Worm (Caenorhabditis elegans) whole organism, L2 larva: Measurements from ENCODE around the gene T12A7.9.

Experiments
- C34F6.9 ChIP-seq: fragments of 150-350 bp; optimal IDR thresholded peaks from 2 replicates; lab custom pipeline; 2014; ENCODE audit warnings: missing biosample characterization, missing genetic modification characterization
- F13H6.1 ChIP-seq: sonication (generic microtip); optimal IDR thresholded peaks from 2 replicates; lab custom pipeline; 2016; ENCODE audit warnings: missing genetic modification characterization, missing compliant biosample characterization
- R02D3.7 ChIP-seq: fragments of 150-350 bp; optimal IDR thresholded peaks from 2 replicates; lab custom pipeline; 2014; ENCODE audit warnings: missing biosample characterization, missing genetic modification characterization
- Y55F3AM.14 ChIP-seq: fragments of 200-800 bp; sonication (Bioruptor generic); optimal IDR thresholded peaks from 2 replicates; lab custom pipeline; 2018; ENCODE audit warnings: mild to moderate bottlenecking, missing genetic modification characterization, missing compliant biosample characterization
- ZK546.5 ChIP-seq: sonication (generic microtip); optimal IDR thresholded peaks from 2 replicates; lab custom pipeline; 2017; ENCODE audit warnings: missing biosample characterization, missing genetic modification characterization
- alr-1 ChIP-seq: fragments of 150-350 bp; optimal IDR thresholded peaks from 2 replicates; lab custom pipeline; 2014; ENCODE audit warnings: missing biosample characterization, missing genetic modification characterization
- aly-2 ChIP-seq: fragments of 150-350 bp; optimal IDR thresholded peaks from 2 replicates; lab custom pipeline; 2014; ENCODE audit warnings: missing biosample characterization, missing genetic modification characterization
- blmp-1 ChIP-seq: sonication (generic microtip); optimal IDR thresholded peaks from 2 replicates; lab custom pipeline; 2017; ENCODE audit warnings: missing genetic modification characterization, mild to moderate bottlenecking, missing compliant biosample characterization, antibody characterized with exemption, moderate library complexity; ENCODE audit not compliant: insufficient read depth
- ceh-16 ChIP-seq: fragments of 150-350 bp; optimal IDR thresholded peaks from 2 replicates; lab custom pipeline; 2014; ENCODE audit warnings: missing biosample characterization, missing genetic modification characterization
- ceh-82 ChIP-seq: fragments of 150-350 bp; optimal IDR thresholded peaks from 2 replicates; lab custom pipeline; 2014; ENCODE audit warnings: missing biosample characterization, missing genetic modification characterization
- crh-2 ChIP-seq: sonication (generic microtip); optimal IDR thresholded peaks from 2 replicates; lab custom pipeline; 2017; ENCODE audit warnings: missing biosample characterization, missing genetic modification characterization
- egl-27 ChIP-seq: sonication (generic microtip); optimal IDR thresholded peaks from 3 replicates; lab custom pipeline; 2017; ENCODE audit warnings: missing biosample characterization, missing genetic modification reagents, missing genetic modification characterization
- elt-1 ChIP-seq: fragments of 150-350 bp; optimal IDR thresholded peaks from 2 replicates; lab custom pipeline; 2014; ENCODE audit warnings: missing biosample characterization, missing genetic modification characterization
- fos-1 ChIP-seq: fragments of 150-350 bp; optimal IDR thresholded peaks from 2 replicates; lab custom pipeline; 2014; ENCODE audit warnings: missing biosample characterization, missing genetic modification characterization
- lin-11 ChIP-seq: fragments of 150-350 bp; sonication (generic microtip); optimal IDR thresholded peaks from 2 replicates; lab custom pipeline; 2014; ENCODE audit warnings: missing biosample characterization, missing genetic modification characterization, inconsistent platforms, mixed read lengths
- lsy-2 ChIP-seq, 2 experiments: fragments of 150-350 bp in 1 of 2; sonication (generic microtip) in 1 of 2; optimal IDR thresholded peaks; 2 replicates each; lab custom pipeline; 2014 to 2017; ENCODE audit warnings: missing biosample characterization in 2 of 2, missing genetic modification characterization in 2 of 2
- mab-5 ChIP-seq: fragments of 150-350 bp; optimal IDR thresholded peaks from 2 replicates; lab custom pipeline; 2014; ENCODE audit warnings: missing biosample characterization, missing genetic modification characterization
- mdl-1 ChIP-seq, 2 experiments: fragments of 150-350 bp in 1 of 2; sonication (generic microtip) in 1 of 2; optimal IDR thresholded peaks; 2 replicates each; lab custom pipeline; 2017; ENCODE audit warnings: missing biosample characterization in 2 of 2, missing genetic modification characterization in 2 of 2
- nhr-10 ChIP-seq: sonication (generic microtip); optimal IDR thresholded peaks from 2 replicates; lab custom pipeline; 2017; ENCODE audit warnings: missing biosample characterization, missing genetic modification characterization
- nhr-11 ChIP-seq: fragments of 150-350 bp; optimal IDR thresholded peaks from 2 replicates; lab custom pipeline; 2014; ENCODE audit warnings: missing biosample characterization, missing genetic modification characterization
- nhr-12 ChIP-seq: fragments of 150-350 bp; optimal IDR thresholded peaks from 2 replicates; lab custom pipeline; 2014; ENCODE audit warnings: missing biosample characterization, missing genetic modification characterization
- nhr-129 ChIP-seq: fragments of 150-350 bp; optimal IDR thresholded peaks from 2 replicates; lab custom pipeline; 2014; ENCODE audit warnings: missing biosample characterization, missing genetic modification characterization
- nhr-21 ChIP-seq: fragments of 150-350 bp; optimal IDR thresholded peaks from 2 replicates; lab custom pipeline; 2014; ENCODE audit warnings: missing biosample characterization, missing genetic modification characterization
- nhr-23 ChIP-seq: fragments of 150-350 bp; optimal IDR thresholded peaks from 2 replicates; lab custom pipeline; 2014; ENCODE audit warnings: missing biosample characterization, missing genetic modification reagents, missing genetic modification characterization
- nhr-237 ChIP-seq: fragments of 150-350 bp; optimal IDR thresholded peaks from 2 replicates; lab custom pipeline; 2014; ENCODE audit warnings: missing biosample characterization, missing genetic modification characterization
- nhr-25 ChIP-seq: fragments of 150-350 bp; sonication (generic microtip); optimal IDR thresholded peaks from 3 replicates; lab custom pipeline; 2014; ENCODE audit warnings: missing biosample characterization, missing genetic modification characterization
- nhr-6 ChIP-seq: fragments of 150-350 bp; optimal IDR thresholded peaks from 2 replicates; lab custom pipeline; 2014; ENCODE audit warnings: missing biosample characterization, missing genetic modification characterization
- nhr-77 ChIP-seq: fragments of 150-350 bp; optimal IDR thresholded peaks from 2 replicates; lab custom pipeline; 2014; ENCODE audit warnings: missing biosample characterization, missing genetic modification characterization
- peb-1 ChIP-seq: fragments of 150-350 bp; optimal IDR thresholded peaks from 2 replicates; lab custom pipeline; 2014; ENCODE audit warnings: missing biosample characterization, missing genetic modification characterization
- sma-3 ChIP-seq: sonication (generic microtip); optimal IDR thresholded peaks from 2 replicates; lab custom pipeline; 2016; ENCODE audit warnings: missing genetic modification reagents, missing genetic modification characterization, missing compliant biosample characterization
- sma-9 ChIP-seq, 2 experiments: fragments of 150-350 bp in 1 of 2; sonication (generic microtip) in 1 of 2; optimal IDR thresholded peaks; 2 replicates each; lab custom pipeline; 2014 to 2016; ENCODE audit warnings: missing genetic modification characterization in 2 of 2, mild to moderate bottlenecking in 1 of 2, missing biosample characterization in 1 of 2, missing compliant biosample characterization in 1 of 2, missing genetic modification reagents in 1 of 2, moderate library complexity in 1 of 2
- unc-39 ChIP-seq: fragments of 150-350 bp; optimal IDR thresholded peaks from 2 replicates; lab custom pipeline; 2014; ENCODE audit warnings: missing biosample characterization, missing genetic modification characterization
- unc-55 ChIP-seq: fragments of 150-350 bp; sonication (generic microtip); optimal IDR thresholded peaks from 3 replicates; lab custom pipeline; 2014; ENCODE audit warnings: missing biosample characterization, missing genetic modification reagents, missing genetic modification characterization
- unc-62 ChIP-seq: fragments of 150-350 bp; optimal IDR thresholded peaks from 2 replicates; lab custom pipeline; 2014; ENCODE audit warnings: missing biosample characterization, missing genetic modification reagents, missing genetic modification characterization
- zag-1 ChIP-seq: fragments of 150-350 bp; optimal IDR thresholded peaks from 2 replicates; lab custom pipeline; 2014; ENCODE audit warnings: missing biosample characterization, missing genetic modification characterization
- ztf-1 ChIP-seq: fragments of 200-800 bp; sonication (Bioruptor generic); conservative IDR thresholded peaks from 2 replicates; pipeline ENCODE4 v1.3.6; 2022; ENCODE audit warnings: missing genetic modification characterization, missing compliant biosample characterization
- ztf-11 ChIP-seq: sonication (generic microtip); optimal IDR thresholded peaks from 2 replicates; lab custom pipeline; 2017; ENCODE audit warnings: missing biosample characterization, missing genetic modification characterization
- ztf-4 ChIP-seq: fragments of 150-350 bp; optimal IDR thresholded peaks from 2 replicates; lab custom pipeline; 2014; ENCODE audit warnings: missing biosample characterization, missing genetic modification characterization

The T12A7.9 gene

DNA sequence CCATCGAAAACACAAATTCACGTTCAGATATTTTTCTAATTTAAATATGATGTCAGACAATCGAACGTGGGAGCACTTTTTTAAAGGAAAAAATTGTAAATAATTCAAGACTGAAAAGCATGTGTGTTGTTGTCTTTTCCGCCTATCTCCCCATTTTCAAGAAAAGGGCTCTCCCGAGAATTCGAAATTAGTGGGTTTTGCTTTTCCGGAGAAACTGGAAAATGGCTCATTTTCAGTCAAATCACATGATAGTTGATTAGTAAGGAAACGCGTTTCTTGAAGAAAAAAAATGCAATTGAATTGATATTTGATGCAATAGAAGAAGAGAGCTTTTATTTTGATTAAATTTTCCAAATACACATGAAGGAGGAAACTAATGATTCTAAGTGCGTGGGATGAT is 4.0 kb upstream of the T12A7.9 start (continued):
- TF ChIP-seq unc-39 (tag; lab: Kevin White, UChicago) (no peak), ztf-11 (tag; lab: Kevin White, UChicago) (no peak), nhr-21 (tag; lab: Kevin White, UChicago) (no peak), peb-1 (tag; lab: Kevin White, UChicago) (no peak), mdl-1 (tag; optimal IDR thresholded peaks at IDR 0.05; lab: Kevin White, UChicago) (no peak), mab-5 (no peak), ztf-4 (tag; lab: Kevin White, UChicago) (no peak), nhr-129 (tag; lab: Kevin White, UChicago) (no peak), alr-1 (no peak), nhr-6 (peak; percentile 8), unc-55 (GFP tag; lab: Kevin White, UChicago) (peak; percentile 10), elt-1 (tag; lab: Kevin White, UChicago) (no peak), ceh-16 (tag; lab: Kevin White, UChicago) (no peak), sma-3 (GFP tag; lab: Kevin White, UChicago) (no peak)

DNA sequence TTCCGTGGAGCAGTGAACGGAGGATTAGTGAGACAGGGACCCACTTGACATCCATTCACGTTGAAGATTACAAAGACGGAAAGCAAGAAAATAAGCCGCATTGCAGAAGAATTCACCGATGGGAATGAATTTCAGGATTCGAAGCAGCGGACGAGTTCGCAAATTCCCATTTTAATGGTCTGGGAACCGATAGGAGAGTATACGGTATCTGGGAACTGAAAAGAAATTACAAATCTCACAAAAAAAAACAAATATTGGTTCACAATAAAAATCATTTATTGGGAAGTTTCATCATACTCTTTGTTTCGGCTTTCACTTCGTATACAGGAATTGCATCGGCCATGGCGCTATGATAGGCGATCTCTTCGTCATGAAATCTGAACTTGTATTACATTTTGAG is 804 bp downstream of the T12A7.9 start, which contains the start of gene T12A7.10:
Gene T12A7.10, minus strand, starts transcription at position 101 of the 400 bp plus-strand sequence.
- TF ChIP-seq C34F6.9 (tag; lab: Kevin White, UChicago) (no peak), ZK546.5 (tag; lab: Kevin White, UChicago) (no peak), ztf-1 (no peak), nhr-12 (tag; lab: Kevin White, UChicago) (no peak), crh-2 (no peak), nhr-77 (tag; lab: Kevin White, UChicago) (no peak), elt-1 (tag; lab: Kevin White, UChicago) (no peak), peb-1 (tag; lab: Kevin White, UChicago) (no peak), zag-1 (tag; lab: Kevin White, UChicago) (no peak), ceh-16 (tag; lab: Kevin White, UChicago) (no peak), fos-1 (tag; lab: Kevin White, UChicago) (no peak), alr-1 (no peak), nhr-237 (no peak), ztf-4 (tag; lab: Kevin White, UChicago) (no peak), nhr-23 (tag; lab: Kevin White, UChicago) (no peak), aly-2 (tag; lab: Kevin White, UChicago) (no peak), lin-11 (tag; lab: Kevin White, UChicago) (no peak), F13H6.1 (tag; lab: Kevin White, UChicago) (no peak)
- TF ChIP-seq, all 48 proteins: peak for 0

DNA sequence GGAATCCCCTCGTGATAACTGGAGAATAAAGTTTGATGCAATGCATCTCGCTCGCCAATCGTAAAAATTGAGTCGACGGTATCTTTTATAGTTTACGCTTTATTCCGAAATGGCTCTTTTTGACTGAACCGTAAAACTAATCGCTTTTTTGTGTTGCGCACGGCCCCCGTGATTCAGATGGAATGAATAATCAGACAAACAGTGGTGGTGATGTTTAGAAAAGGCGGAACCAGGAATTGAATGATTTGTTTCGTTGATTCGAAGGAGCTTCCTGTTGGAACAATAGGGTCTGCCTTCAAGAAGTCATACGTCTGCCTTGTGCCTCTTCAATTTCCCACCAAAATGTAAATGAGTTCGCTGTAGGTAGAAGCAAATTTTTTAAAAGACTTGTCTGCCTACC is 1.5 kb downstream of the T12A7.9 start, which contains the start of gene scl-18:
Gene scl-18, minus strand, starts transcription at position 101 of the 400 bp plus-strand sequence.
- no peak for TF ChIP-seq nhr-129 (tag; lab: Kevin White, UChicago)
- TF ChIP-seq, all 48 proteins: peak for 0

DNA sequence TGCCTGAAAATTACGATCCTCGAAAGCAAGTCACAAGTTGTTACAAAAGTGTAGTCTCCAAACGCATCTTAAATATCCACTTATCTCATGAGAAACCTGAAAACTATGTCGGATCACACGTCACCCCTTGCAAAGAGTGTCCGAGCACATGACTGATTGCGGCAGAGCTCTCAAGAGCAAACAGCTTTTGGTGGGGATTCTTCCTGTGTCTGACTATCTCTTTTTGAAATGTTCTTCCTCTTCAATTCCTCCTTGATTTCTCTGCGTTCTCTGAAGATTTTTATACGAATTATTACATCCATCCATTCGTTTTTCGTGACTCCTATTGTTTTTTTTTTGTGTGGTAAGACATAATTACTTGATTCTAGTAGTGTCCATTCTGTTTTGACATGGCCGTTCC is 7.0 kb downstream of the T12A7.9 start, which contains the start of gene T12A7.6:
Gene T12A7.6, plus strand, starts transcription at position 369 of the 400 bp plus-strand sequence.
- TF ChIP-seq Y55F3AM.14 (GFP tag; lab: Kevin White, UChicago) (no peak), F13H6.1 (tag; lab: Kevin White, UChicago) (peak; percentile 70), nhr-23 (tag; lab: Kevin White, UChicago) (no peak), sma-9 (GFP tag; optimal IDR thresholded peaks at IDR 0.05; lab: Kevin White, UChicago) (peak; percentile 33), sma-9 (tag; optimal IDR thresholded peaks at IDR 0.05; lab: Kevin White, UChicago) (no peak), C34F6.9 (tag; lab: Kevin White, UChicago) (peak; percentile 23), R02D3.7 (tag; lab: Kevin White, UChicago) (no peak), nhr-129 (tag; lab: Kevin White, UChicago) (peak; percentile 74), lsy-2 (tag; optimal IDR thresholded peaks at IDR 0.05; lab: Kevin White, UChicago) (peak in 1 of 2 experiments; percentile 25), fos-1 (tag; lab: Kevin White, UChicago) (no peak)

DNA sequence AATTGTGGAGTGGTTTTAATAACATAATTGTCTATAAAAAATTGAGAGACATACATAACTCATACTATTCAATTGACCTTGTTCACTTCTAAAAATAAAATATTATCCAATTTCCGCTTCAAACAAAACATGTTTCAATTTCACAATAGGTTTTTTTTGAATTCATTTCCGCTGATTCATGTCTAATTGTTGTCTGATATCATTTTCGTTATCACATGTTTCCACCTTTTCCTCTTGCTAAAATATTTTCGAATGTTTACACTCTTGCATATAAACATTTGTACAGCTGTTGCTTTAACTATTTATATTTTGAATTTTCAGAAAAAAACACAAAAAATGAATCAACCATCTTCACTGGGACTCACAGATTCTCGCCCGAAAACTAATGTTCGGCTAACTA is 10.5 kb downstream of the T12A7.9 start, which contains the start of gene gem-4:
Gene gem-4, plus strand, starts transcription at position 301 of the 400 bp plus-strand sequence.
- no peak for TF ChIP-seq ztf-4 (tag; lab: Kevin White, UChicago)
- peak; percentile 44 for TF ChIP-seq fos-1 (tag; lab: Kevin White, UChicago)

DNA sequence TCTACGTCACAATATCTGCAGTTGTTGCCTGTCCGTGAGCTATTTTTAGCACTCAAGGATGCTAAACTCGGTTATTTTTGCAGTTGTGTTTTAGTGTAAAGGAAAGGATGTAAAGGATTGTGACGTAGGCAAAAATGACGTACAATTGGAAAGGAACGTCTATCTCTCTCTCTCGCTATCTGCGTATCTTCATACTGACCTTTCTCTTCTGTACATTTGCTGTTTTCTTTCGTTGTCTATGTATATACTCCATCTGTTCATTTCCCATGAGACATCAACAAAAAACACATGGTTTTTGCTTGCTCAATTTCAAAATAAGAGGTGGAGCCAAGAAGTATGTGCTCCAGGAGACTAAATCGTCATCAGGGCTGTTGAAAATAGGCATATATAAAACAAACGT is 11.5 kb downstream of the T12A7.9 start:
- TF ChIP-seq blmp-1 = no peak
- TF ChIP-seq ztf-1 = no peak
- TF ChIP-seq ceh-16 (tag; lab: Kevin White, UChicago) = no peak
- no peak for TF ChIP-seq nhr-25 (tag; lab: Kevin White, UChicago)
- no peak for TF ChIP-seq nhr-6
- TF ChIP-seq C34F6.9 (tag; lab: Kevin White, UChicago) = no peak
- TF ChIP-seq sma-9 (GFP tag; optimal IDR thresholded peaks at IDR 0.05; lab: Kevin White, UChicago) = peak; percentile 64
- TF ChIP-seq sma-9 (tag; optimal IDR thresholded peaks at IDR 0.05; lab: Kevin White, UChicago) = no peak
- TF ChIP-seq crh-2 = no peak
- peak; percentile 9 for TF ChIP-seq unc-55 (GFP tag; lab: Kevin White, UChicago)
- TF ChIP-seq nhr-23 (tag; lab: Kevin White, UChicago) = no peak
- peak; percentile 30 for TF ChIP-seq nhr-129 (tag; lab: Kevin White, UChicago)
- TF ChIP-seq R02D3.7 (tag; lab: Kevin White, UChicago) = no peak
- TF ChIP-seq ztf-11 (tag; lab: Kevin White, UChicago) = no peak
- TF ChIP-seq ztf-4 (tag; lab: Kevin White, UChicago) = no peak
- TF ChIP-seq mab-5 = no peak
- no peak for TF ChIP-seq lsy-2 (tag; optimal IDR thresholded peaks at IDR 0.05; lab: Kevin White, UChicago)
- no peak for TF ChIP-seq ceh-82 (tag; lab: Kevin White, UChicago)
- TF ChIP-seq unc-39 (tag; lab: Kevin White, UChicago) = no peak
- no peak for TF ChIP-seq ZK546.5 (tag; lab: Kevin White, UChicago)
- no peak for TF ChIP-seq unc-62 (GFP tag; lab: Kevin White, UChicago)
- no peak for TF ChIP-seq egl-27
- TF ChIP-seq nhr-11 (tag; lab: Kevin White, UChicago) = no peak
- TF ChIP-seq nhr-10 (tag; lab: Kevin White, UChicago) = no peak
